1 fruit fly cellular context compared by ENCODE assay signal in genomic region chr3R:12128151-12128970, dm6.
TF ChIP-seq lines count a peak whose summit lies in the region.

CG4702 (minus strand) TSS chr3R:12128201.

TF ChIP-seq in whole organism, embryonic, 481 proteins besides CTCF, POLR2A, EP300 and RAD21 (continued from another document):
- TF ChIP-seq sc (optimal IDR thresholded peaks at IDR 0.05; lab: Kevin White, UChicago) (no peak), sc (GFP tag; optimal IDR thresholded peaks at IDR 0.05; lab: Kevin White, UChicago) (no peak), CG17359 (tag; optimal IDR thresholded peaks at IDR 0.05; lab: Kevin White, UChicago) (no peak), hbn (GFP tag; IDR thresholded peaks at IDR 0.05; lab: Robert Waterston, UW; ENCODE audit: partially characterized antibody) (0 out of 2 replicates have a peak, but pooled peaks have one; percentile 36), ranshi (GFP tag; IDR thresholded peaks at IDR 0.05; lab: Robert Waterston, UW) (no peak), CG5953 (GFP tag; IDR thresholded peaks at IDR 0.05; lab: Robert Waterston, UW) (no peak), cad (GFP tag; optimal IDR thresholded peaks at IDR 0.05; lab: Kevin White, UChicago) (peak; percentile 97), CG6791 (GFP tag; IDR thresholded peaks at IDR 0.05; lab: Robert Waterston, UW; ENCODE audit: partially characterized antibody) (0 out of 3 replicates have a peak, but pooled peaks have one; percentile 10), Hey (tag; optimal IDR thresholded peaks at IDR 0.05; lab: Kevin White, UChicago) (no peak), Dref (GFP tag; IDR thresholded peaks at IDR 0.05; lab: Robert Waterston, UW) (no peak), CG13123 (GFP tag; optimal IDR thresholded peaks at IDR 0.05; lab: Kevin White, UChicago) (no peak), Elba2 (GFP tag; optimal IDR thresholded peaks at IDR 0.05; lab: Kevin White, UChicago) (no peak), Scr (GFP tag; IDR thresholded peaks at IDR 0.05; lab: Robert Waterston, UW; ENCODE audit: partially characterized antibody) (peak; percentile 63), schlank (tag; optimal IDR thresholded peaks at IDR 0.05; lab: Kevin White, UChicago) (no peak), slp2 (GFP tag; optimal IDR thresholded peaks at IDR 0.05; lab: Kevin White, UChicago) (no peak), Ets65A (GFP tag; lab: Kevin White, UChicago) (peak; percentile 6), CG1832 (GFP tag; optimal IDR thresholded peaks at IDR 0.05; lab: Kevin White, UChicago) (no peak), Blimp-1 (GFP tag; optimal IDR thresholded peaks at IDR 0.05; lab: Kevin White, UChicago) (peak; percentile 7), jing (GFP tag; optimal IDR thresholded peaks at IDR 0.05; lab: Kevin White, UChicago) (no peak), CG6272 (GFP tag; IDR thresholded peaks at IDR 0.05; lab: Robert Waterston, UW) (no peak), CG12155 (GFP tag; optimal IDR thresholded peaks at IDR 0.05; lab: Kevin White, UChicago) (no peak), kni (GFP tag; optimal IDR thresholded peaks at IDR 0.05; lab: Kevin White, UChicago) (peak; percentile 25), zen (tag; optimal IDR thresholded peaks at IDR 0.05; lab: Kevin White, UChicago) (peak; percentile 98), peb (GFP tag; IDR thresholded peaks at IDR 0.05; lab: Robert Waterston, UW) (no peak), gfzf (GFP tag; optimal IDR thresholded peaks at IDR 0.05; lab: Kevin White, UChicago) (no peak), D (optimal IDR thresholded peaks at IDR 0.05; lab: Kevin White, UChicago) (peak; percentile 96), D (GFP tag; optimal IDR thresholded peaks at IDR 0.05; lab: Kevin White, UChicago) (no peak), Hmr (GFP tag; optimal IDR thresholded peaks at IDR 0.05; lab: Kevin White, UChicago) (no peak), ro (GFP tag; IDR thresholded peaks at IDR 0.05; lab: Robert Waterston, UW) (no peak), kah (GFP tag; optimal IDR thresholded peaks at IDR 0.05; lab: Kevin White, UChicago) (no peak), CG7839 (tag; optimal IDR thresholded peaks at IDR 0.05; lab: Kevin White, UChicago) (no peak), shn (GFP tag; optimal IDR thresholded peaks at IDR 0.05; lab: Kevin White, UChicago) (no peak), CG30020 (tag; optimal IDR thresholded peaks at IDR 0.05; lab: Kevin White, UChicago) (no peak), Dll (GFP tag; IDR thresholded peaks at IDR 0.05; lab: Robert Waterston, UW; ENCODE audit: partially characterized antibody) (peak; percentile 35; the same call in 1 of the 4 replicates), CG1233 (GFP tag; optimal IDR thresholded peaks at IDR 0.05; lab: Kevin White, UChicago) (no peak), CG6175 (GFP tag; IDR thresholded peaks at IDR 0.05; lab: Robert Waterston, UW) (no peak), br (optimal IDR thresholded peaks at IDR 0.05; lab: Kevin White, UChicago) (no peak), exex (tag; optimal IDR thresholded peaks at IDR 0.05; lab: Kevin White, UChicago) (no peak), CG5180 (GFP tag; optimal IDR thresholded peaks at IDR 0.05; lab: Kevin White, UChicago) (peak; percentile 99)
